Fruit fly (Drosophila melanogaster) whole organism, larva: ENCODE results near the gene Whamy.

Source experiments
- noc ChIP-seq: fragments of 200-800 bp; sonication (Bioruptor generic); optimal IDR thresholded peaks from 3 replicates; lab custom pipeline; 2019; ENCODE audit warnings: missing biosample characterization, mild to moderate bottlenecking, missing genetic modification characterization, moderate library complexity

Whamy gene

DNA sequence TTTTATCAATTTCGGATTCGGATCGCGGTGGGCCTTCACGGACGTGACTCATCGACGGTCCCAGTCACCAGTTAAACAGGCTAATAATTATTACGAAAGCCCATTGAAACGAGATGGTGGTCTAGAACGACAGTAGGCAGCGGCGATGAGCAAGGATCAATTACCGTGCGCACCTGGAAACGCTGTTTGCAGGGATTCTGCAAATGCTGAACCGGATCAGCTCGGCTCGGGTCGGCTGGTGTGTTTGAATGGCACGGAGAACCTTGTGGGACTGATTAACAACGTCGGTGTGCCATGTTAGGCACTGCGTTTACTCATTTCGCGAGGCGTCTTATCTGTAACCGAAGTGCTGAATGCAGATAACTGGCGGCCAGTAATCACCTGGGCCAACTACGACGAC lies at the start of gene Whamy:
Gene Whamy (minus strand): TSS at position 273 of the 400 bp plus-strand sequence.
- TF ChIP-seq noc (tag; lab: Kevin White, UChicago), result peak; percentile 73

DNA sequence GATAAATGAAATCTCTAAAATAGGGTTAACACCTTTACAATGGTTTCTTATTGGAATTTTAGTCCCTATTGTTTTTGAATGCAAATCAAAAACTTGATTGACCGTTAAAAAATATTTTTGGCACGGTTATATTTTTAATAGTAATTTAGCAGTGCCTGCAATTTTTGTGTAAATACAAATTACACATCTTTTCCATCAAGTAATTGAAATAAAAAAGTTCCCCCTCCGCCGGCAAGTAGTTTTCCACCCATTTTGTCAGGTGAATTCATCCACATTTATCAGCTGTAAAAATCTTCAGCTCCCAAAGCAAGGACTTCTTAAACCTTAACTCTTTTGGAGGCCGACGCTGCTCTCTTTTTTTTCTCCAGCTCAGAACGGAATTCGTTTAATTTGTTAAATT lies 49.5 kb upstream of the Whamy start, which contains the start of gene CG34302:
Gene CG34302 (minus strand): TSS at position 101 of the 400 bp plus-strand sequence.
- TF ChIP-seq noc (tag; lab: Kevin White, UChicago), result no peak

DNA sequence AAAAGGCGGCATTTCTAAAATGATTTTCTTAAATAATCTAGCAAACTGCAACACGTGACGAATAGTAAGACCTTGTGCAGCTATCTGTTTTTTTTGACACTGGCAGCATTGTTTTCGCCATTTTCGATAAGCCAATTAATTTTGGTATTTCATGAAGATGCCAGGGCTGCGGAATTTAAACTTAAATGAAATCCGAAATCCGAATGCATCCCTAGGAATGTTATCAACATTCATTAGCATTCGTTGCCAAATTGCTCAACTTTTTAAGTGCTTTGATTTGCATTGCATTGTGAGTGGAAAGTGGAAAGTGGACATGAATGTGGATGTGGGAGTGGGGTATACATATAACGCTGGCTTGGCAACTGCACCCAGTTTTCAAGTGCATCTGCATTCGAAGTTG lies 46.9 kb upstream of the Whamy start, which contains the start of gene CG42857:
Gene CG42857 (minus strand): TSS at position 101 of the 400 bp plus-strand sequence.
- TF ChIP-seq noc (tag; lab: Kevin White, UChicago), result no peak

DNA sequence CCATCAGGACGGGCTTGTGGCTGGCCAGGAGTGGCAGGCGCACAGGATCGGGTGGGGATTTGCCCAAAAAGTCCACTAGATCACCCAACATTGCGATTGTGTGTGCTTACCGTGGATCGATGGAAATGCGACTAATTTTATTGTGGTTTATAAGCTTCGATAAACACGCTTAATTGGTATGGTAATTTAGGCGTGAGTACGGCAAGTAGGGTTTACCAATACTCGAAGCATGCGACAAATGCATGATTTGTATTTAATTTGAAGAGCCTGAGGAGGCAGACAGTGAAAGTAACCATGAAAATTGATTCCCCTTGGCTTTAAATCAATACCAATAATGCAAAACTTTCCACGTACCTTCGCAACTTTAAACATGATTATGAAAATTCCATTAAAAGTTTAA lies 45.6 kb upstream of the Whamy start, which contains the start of gene CG9458:
Gene CG9458 (minus strand): TSS at position 101 of the 400 bp plus-strand sequence.
- TF ChIP-seq noc (tag; lab: Kevin White, UChicago), result no peak

DNA sequence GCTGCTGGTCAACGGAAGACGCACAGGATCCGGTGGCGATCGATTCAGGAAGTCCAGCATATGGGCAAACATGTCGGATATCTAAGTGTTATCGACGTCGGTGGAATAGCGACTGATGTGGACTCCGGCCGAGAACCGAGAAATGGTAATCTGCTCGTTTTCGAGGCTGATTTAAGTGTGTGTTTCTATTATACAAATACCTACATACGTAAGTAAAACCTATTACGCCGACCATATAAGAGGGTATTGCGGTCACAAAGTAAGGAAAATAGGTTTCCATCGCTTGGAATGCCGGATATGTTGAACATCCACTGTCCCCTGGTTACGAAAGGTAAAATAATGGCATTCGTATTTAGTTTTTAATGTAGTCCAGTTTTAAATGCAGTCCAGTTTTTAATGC lies 44.1 kb upstream of the Whamy start, which contains the start of gene CG9459:
Gene CG9459 (minus strand): TSS at position 101 of the 400 bp plus-strand sequence.
- no peak for TF ChIP-seq noc (tag; lab: Kevin White, UChicago)

DNA sequence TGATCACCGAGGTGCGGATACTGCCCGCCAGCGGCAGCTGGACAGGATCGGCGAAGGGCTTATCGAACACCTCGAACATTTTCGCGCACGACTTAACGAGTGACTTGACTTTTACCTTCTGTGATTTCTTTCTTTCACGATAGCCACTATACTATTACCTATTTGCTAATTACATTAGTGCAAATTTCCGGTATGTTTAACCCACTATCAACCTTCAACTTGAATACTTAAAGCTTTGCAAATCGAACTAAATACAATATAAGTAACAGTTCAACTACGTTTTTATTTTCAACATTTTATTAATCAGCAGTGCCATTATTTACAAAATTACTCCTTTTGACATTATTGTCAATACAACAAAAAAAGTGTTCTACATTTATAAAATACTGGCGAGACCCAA lies 42.7 kb upstream of the Whamy start, which contains the start of gene CG16904:
Gene CG16904 (minus strand): TSS at position 101 of the 400 bp plus-strand sequence.
- no peak for TF ChIP-seq noc (tag; lab: Kevin White, UChicago)

DNA sequence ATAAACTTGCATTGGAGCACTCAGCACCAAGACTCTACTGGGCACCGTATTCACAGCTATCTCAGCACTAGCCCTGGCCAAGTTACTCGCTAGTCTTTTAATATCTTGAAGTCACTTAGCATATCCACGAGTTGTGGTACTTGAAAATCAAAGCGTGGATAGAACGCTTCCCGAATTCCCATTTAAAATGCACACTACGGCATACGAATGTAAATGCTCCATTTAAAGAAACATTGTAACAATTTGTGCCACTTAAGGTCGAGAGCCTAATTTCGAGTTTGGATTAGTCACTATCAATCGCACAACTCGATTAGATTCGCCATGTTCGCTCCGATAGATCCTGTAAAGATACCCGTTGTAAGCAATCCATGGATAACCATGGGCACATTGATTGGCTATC lies 39.6 kb upstream of the Whamy start, which contains the start of gene eloF:
Gene eloF (plus strand): TSS at position 301 of the 400 bp plus-strand sequence.
- TF ChIP-seq noc (tag; lab: Kevin White, UChicago), result no peak

DNA sequence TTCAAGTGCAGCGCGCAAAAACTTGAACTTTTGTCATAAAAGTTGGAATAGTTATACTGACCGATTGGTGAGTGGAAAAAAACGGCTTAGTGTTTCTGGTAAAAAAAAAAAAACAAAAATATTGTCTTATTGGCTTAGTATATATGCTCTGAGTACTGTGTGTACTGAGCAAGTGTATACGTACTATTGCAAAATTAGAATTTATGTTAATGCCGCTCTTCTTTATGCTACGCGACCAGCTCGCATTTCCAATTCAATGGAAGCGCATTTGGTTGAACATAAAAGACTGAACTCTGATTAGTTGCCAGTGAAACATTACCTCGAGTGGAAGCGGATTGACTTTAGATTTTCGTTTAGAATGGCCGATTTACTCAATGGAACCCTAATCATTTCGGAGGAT lies 38.2 kb upstream of the Whamy start, which contains the start of gene CG8534:
Gene CG8534 (plus strand): TSS at position 301 of the 400 bp plus-strand sequence.
- no peak for TF ChIP-seq noc (tag; lab: Kevin White, UChicago)

DNA sequence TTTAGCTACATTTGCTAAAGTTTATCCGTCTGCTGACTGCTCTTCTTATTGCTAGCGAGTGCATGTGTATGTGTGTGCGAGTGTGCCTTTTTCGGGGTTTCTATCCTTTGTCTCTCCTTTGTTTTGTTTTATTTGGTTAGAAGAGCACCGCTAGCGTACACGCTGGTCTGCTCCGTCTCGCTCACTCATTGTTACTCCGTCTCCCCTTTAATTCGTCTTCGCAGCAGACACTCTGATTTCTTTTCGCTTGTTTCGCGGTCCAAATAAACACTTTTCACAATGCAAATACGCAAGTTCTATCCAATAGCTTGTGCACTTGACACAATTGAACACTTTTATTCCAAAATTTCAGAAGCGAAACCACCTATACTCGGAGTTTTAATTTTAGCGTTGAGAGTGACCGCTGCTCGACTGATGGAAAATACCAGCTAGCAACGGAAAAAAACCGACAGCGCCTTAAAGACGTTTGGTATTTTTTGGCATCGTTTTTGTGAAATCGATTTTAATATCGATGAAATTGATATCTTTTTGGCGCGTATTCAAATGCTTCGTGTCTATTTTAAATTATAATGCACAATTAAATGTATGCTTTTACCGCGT lies 34.8 kb upstream of the Whamy start, which contains the start of gene FBXO11:
Gene FBXO11 (minus strand): TSS at position 423 of the 600 bp plus-strand sequence.
- TF ChIP-seq noc (tag; lab: Kevin White, UChicago), result peak; percentile 52

DNA sequence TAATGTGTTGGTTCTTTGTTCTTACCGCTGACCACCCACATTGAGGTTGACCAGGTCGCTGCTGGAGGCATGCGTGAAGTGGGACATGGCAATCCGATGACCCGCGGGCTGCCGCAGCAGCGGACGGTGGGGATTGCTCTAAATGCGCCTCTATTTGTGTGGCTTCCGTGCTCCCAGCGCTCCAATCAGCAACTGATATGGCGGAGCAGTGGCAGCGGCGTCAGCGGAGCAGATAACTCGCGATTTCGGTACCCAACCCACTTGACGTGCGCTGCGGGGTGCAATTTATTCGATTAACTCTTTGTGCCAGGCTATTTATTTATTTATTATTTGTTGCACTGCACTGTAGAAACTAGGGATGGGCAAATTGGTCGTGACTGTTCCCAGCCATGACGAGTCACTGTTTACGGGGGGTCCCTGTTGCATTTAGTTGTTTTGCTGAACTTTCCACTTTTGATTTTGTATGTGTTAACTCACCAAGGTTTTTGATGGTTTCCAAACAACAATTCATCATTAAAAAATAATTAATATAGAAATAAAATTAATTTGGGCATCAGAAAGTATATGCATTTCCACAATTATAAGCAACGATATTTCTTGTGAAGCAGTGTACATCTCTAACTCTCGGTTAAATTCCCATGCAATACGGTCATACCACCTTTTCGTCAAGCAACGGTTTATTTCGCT lies 26.6 kb upstream of the Whamy start, which contains the start of the genes CG9467 and CG8526:
Gene CG9467 (minus strand): TSS at position 383 of the 687 bp plus-strand sequence.
Gene CG8526 (plus strand): TSS at position 637 of the 687 bp plus-strand sequence.
- TF ChIP-seq noc (tag; lab: Kevin White, UChicago), result no peak

DNA sequence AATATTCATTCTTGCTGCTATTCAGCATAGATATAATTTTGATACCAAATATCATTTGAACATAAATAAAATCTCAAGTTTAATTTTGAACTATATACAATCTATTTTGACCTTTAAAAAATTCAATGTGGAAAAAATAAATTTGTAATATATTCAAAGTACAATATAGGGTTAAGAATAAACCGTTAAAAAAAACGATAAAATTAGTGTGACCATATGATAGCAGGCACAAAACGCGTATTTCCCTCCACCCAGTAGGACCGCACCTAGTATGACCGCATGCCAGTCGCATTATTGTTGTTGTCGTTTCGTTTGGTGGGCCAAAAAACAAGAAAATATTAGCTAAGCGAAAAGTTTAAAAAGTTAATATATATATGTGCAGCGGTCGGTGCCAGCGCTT lies 18.8 kb upstream of the Whamy start, which contains the start of gene CG8516:
Gene CG8516 (plus strand): TSS at position 278 of the 400 bp plus-strand sequence.
- TF ChIP-seq noc (tag; lab: Kevin White, UChicago), result no peak

DNA sequence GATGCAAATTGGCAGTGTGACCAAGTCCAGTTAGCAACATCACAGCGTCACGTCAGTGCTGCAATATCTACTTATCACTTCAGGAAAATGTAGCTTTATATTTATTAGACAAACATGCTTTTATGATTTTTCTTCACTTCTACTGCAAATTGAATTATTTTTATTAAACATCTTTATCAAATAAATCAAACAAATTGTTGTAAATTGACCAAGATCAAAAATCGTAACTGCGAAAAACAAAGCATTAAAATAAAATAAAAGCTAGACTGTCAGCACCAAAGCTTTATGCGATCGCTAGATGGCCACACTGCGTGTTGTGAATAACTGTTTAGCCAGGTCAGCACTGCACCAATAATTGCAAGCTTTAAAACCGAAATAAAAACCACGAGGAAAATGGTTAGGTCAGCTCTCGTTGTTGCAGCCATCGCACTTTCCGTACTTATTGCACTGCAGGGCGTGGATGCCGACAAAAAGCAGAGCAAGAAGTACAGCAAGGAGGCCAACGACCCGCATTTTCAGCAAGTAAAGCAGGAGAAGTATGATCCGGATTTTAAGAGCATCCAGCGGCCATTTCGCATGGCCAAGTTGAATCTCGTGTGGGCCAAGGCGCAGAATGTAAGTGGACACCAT lies 17.1 kb upstream of the Whamy start, which contains the start of the genes CG12945 and CG8507:
Gene CG12945 (minus strand): TSS at position 45 of the 630 bp plus-strand sequence.
Gene CG8507 (plus strand): TSS at position 307 of the 630 bp plus-strand sequence.
- TF ChIP-seq noc (tag; lab: Kevin White, UChicago), result peak; percentile 50

DNA sequence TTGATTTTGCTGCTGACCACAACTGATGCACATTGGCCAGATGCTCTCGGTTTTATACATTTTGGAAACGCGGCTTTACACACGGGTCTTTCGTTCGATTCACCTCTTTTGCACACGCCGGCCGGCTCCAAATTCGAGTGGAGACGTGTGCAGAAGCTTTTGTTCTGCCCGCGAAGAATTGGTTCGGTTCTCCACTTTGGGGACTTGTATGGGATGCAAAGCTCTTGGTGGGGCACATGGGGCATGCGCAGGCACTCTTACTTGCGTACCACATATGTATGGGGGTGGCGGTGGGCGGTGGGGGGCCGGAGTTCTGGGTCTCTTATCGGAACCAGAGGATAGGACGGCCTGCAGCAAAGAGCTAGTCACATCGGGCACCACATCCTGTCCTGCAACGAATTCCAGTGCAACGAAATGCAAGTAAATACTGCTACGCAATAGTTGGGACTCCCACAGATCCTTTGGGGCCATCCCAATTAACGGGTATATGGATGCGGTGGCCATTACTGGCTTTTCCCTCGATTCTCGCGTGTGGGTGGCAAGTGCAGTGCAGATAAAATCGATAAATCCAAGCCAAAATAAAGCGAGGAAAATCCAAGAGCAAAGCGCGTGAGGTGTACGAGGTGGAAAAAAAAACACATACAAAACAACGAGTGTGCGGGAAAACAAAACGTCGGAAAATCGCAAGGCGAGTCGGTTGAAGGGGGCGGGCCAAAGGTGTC lies 10.3 kb upstream of the Whamy start, which contains the start of the genes MtnA and CG8500:
Gene MtnA (minus strand): TSS at position 30 of the 722 bp plus-strand sequence.
Gene CG8500 (plus strand): TSS at position 313 of the 722 bp plus-strand sequence.
- no peak for TF ChIP-seq noc (tag; lab: Kevin White, UChicago)

DNA sequence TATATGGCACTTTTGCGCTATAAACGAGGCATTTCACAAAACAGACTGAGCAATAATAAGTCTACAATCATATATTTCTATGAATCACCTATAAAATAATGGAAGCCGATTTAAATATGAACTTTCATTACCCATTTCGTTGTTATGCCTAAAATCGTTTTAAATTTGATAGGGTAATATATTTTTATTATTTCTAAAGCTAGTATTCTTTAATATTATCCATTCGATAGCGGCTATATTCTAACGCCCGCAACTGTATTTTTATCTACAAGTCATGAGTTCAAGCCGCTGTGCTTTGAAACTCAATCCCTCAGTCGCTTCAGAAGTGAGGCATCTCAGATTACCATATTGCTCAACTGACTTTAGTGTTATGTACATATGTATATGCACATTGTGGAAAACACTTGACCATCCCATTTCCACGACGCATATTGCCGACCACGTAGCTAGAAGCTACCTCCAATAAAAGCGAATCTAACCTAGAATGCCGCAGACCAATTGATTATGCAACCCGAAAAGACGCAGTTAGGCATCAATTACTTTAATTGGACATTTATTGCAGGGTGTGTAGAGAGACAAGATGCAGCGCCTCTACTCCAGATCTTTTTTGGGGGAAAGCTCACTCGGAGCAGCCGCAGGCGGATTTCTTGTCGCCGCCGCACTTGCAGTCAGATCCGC lies 9.2 kb upstream of the Whamy start:
- TF ChIP-seq noc (tag; lab: Kevin White, UChicago), result no peak
